Fruit fly (Drosophila melanogaster) whole organism, pupa: ENCODE results near the gene CG42699.

ENCODE experiments used
- CG14655 ChIP-seq: fragments of 200-800 bp; sonication (Bioruptor generic); optimal IDR thresholded peaks from 3 replicates; lab custom pipeline; 2017; ENCODE audit warnings: mild to moderate bottlenecking, missing biosample characterization, missing genetic modification reagents, missing genetic modification characterization
- CG17806 ChIP-seq: fragments of 200-800 bp; sonication (Bioruptor generic); optimal IDR thresholded peaks from 2 replicates; lab custom pipeline; 2018; ENCODE audit warnings: missing biosample characterization, mild to moderate bottlenecking, missing genetic modification characterization, moderate library complexity
- CG34367 ChIP-seq: fragments of 200-800 bp; sonication (Bioruptor generic); optimal IDR thresholded peaks from 2 replicates; lab custom pipeline; 2018; ENCODE audit warnings: missing biosample characterization, mild to moderate bottlenecking, missing genetic modification characterization
- CG8159 ChIP-seq: fragments of 200-800 bp; sonication (Bioruptor generic); optimal IDR thresholded peaks from 3 replicates; lab custom pipeline; 2018; ENCODE audit warnings: missing biosample characterization, mild to moderate bottlenecking, missing genetic modification characterization, moderate library complexity
- CG8301 ChIP-seq: fragments of 200-800 bp; sonication (Bioruptor generic); optimal IDR thresholded peaks from 2 replicates; lab custom pipeline; 2018; ENCODE audit warnings: missing biosample characterization, mild to moderate bottlenecking, missing genetic modification characterization
- D1 ChIP-seq: fragments of 200-800 bp; sonication (Bioruptor generic); optimal IDR thresholded peaks from 2 replicates; lab custom pipeline; 2018; ENCODE audit warnings: missing biosample characterization, mild to moderate bottlenecking, missing genetic modification characterization, moderate library complexity
- EcR ChIP-seq: fragments of 200-800 bp; sonication (Bioruptor generic); optimal IDR thresholded peaks from 3 replicates; lab custom pipeline; 2019; ENCODE audit warnings: missing biosample characterization, missing genetic modification characterization, mild to moderate bottlenecking, moderate library complexity, missing genetic modification reagents
- Snoo ChIP-seq: fragments of 200-800 bp; sonication (Bioruptor generic); optimal IDR thresholded peaks from 3 replicates; lab custom pipeline; 2017; ENCODE audit warnings: missing biosample characterization, mild to moderate bottlenecking, missing genetic modification characterization, inconsistent platforms
- fd96Ca ChIP-seq: fragments of 200-800 bp; sonication (Bioruptor generic); IDR thresholded peaks from 3 replicates; pipeline ENCODE4 v1.3.6; 2022; ENCODE audit warnings: missing biosample characterization, missing genetic modification characterization
- gl ChIP-seq: fragments of 200-800 bp; sonication (Bioruptor generic); optimal IDR thresholded peaks from 2 replicates; lab custom pipeline; 2018; ENCODE audit warnings: missing biosample characterization, mild to moderate bottlenecking, missing genetic modification characterization
- rn ChIP-seq: fragments of 200-800 bp; sonication (Bioruptor generic); IDR thresholded peaks from 2 replicates; pipeline ENCODE4 v1.3.6; 2022; ENCODE audit warnings: missing biosample characterization, missing genetic modification characterization

dm6 chrX:5745840-5746815 is 18.2 kb upstream of the CG42699 start:
- TF ChIP-seq CG8301 (tag; lab: Kevin White, UChicago), result peak; percentile 75
- TF ChIP-seq CG17806, result peak; percentile 57
- TF ChIP-seq EcR (GFP tag; lab: Kevin White, UChicago), result no peak
- TF ChIP-seq CG14655 (GFP tag; lab: Kevin White, UChicago), result peak; percentile 76
- TF ChIP-seq CG8159 (tag; lab: Kevin White, UChicago), result peak; percentile 73
- peak; percentile 50 for TF ChIP-seq gl (tag; lab: Kevin White, UChicago)
- peak; percentile 66 for TF ChIP-seq Snoo (tag; lab: Kevin White, UChicago)
- TF ChIP-seq CG34367, result peak; percentile 69
- TF ChIP-seq D1 (tag; lab: Kevin White, UChicago), result no peak
- TF ChIP-seq rn, result peak; percentile 75; the same call in 1 of the 2 replicates
- peak; percentile 87 for TF ChIP-seq fd96Ca (GFP tag; lab: Robert Waterston, UW)
